Fruit fly (Drosophila melanogaster): ENCODE data around the gene CG32344.
A peak's percentile ranks its signal among the peaks of the same experiment; 100 is the strongest.

The CG32344 gene

dm6 chr3L:311607-312006, 12.9 kb downstream of the CG32344 start:
- TF ChIP-seq CG17801 (GFP tag; optimal IDR thresholded peaks at IDR 0.05; ENCODE audit: partially characterized antibody) = peak; percentile 29

dm6 chr3L:299952-300605, 24.4 kb downstream of the CG32344 start:
- no peak for TF ChIP-seq CG17801 (GFP tag; optimal IDR thresholded peaks at IDR 0.05; ENCODE audit: partially characterized antibody)

dm6 chr3L:298459-298858, 26.1 kb downstream of the CG32344 start:
- TF ChIP-seq CG17801 (GFP tag; optimal IDR thresholded peaks at IDR 0.05; ENCODE audit: partially characterized antibody) = no peak

dm6 chr3L:297240-297639, 27.3 kb downstream of the CG32344 start:
- TF ChIP-seq CG17801 (GFP tag; optimal IDR thresholded peaks at IDR 0.05; ENCODE audit: partially characterized antibody) = no peak

dm6 chr3L:294841-295408, 29.6 kb downstream of the CG32344 start:
- no peak for TF ChIP-seq CG17801 (GFP tag; optimal IDR thresholded peaks at IDR 0.05; ENCODE audit: partially characterized antibody)

dm6 chr3L:292146-292776, 32.3 kb downstream of the CG32344 start:
- TF ChIP-seq CG17801 (GFP tag; optimal IDR thresholded peaks at IDR 0.05; ENCODE audit: partially characterized antibody) = peak; percentile 69

- TF ChIP-seq CG17801 (GFP tag; optimal IDR thresholded peaks at IDR 0.05; ENCODE audit: partially characterized antibody) = no peak
Observed at dm6 chr3L:291583-292145, 32.9 kb downstream of the CG32344 start.

- TF ChIP-seq CG17801 (GFP tag; optimal IDR thresholded peaks at IDR 0.05; ENCODE audit: partially characterized antibody) = no peak
Observed at dm6 chr3L:284253-284652, 40.3 kb downstream of the CG32344 start.

- TF ChIP-seq CG17801 (GFP tag; optimal IDR thresholded peaks at IDR 0.05; ENCODE audit: partially characterized antibody) = no peak
Observed at dm6 chr3L:282276-282675, 42.2 kb downstream of the CG32344 start.

dm6 chr3L:276736-277487, 47.6 kb downstream of the CG32344 start, which contains the start of gene RhoGEF3:
Gene RhoGEF3 (plus strand): TSS chr3L:277437.
- no peak for TF ChIP-seq CG17801 (GFP tag; optimal IDR thresholded peaks at IDR 0.05; ENCODE audit: partially characterized antibody)

- TF ChIP-seq CG17801 (GFP tag; optimal IDR thresholded peaks at IDR 0.05; ENCODE audit: partially characterized antibody) = no peak
Observed at dm6 chr3L:274855-275254, 49.7 kb downstream of the CG32344 start, which contains the start of gene ttm2. Gene ttm2 (plus strand): TSS chr3L:275155.

dm6 chr3L:273291-273690, 51.2 kb downstream of the CG32344 start, which contains the start of gene CG32845:
Gene CG32845 (minus strand): TSS chr3L:273391.
- no peak for TF ChIP-seq CG17801 (GFP tag; optimal IDR thresholded peaks at IDR 0.05; ENCODE audit: partially characterized antibody)

- peak; percentile 44 for TF ChIP-seq CG17801 (GFP tag; optimal IDR thresholded peaks at IDR 0.05; ENCODE audit: partially characterized antibody)
Observed at dm6 chr3L:271501-272249, 52.8 kb downstream of the CG32344 start.
